Worm (Caenorhabditis elegans) whole organism, early embryonic: ENCODE results near the gene wht-4.

ENCODE experiments used
- B0310.2 ChIP-seq: sonication (generic microtip); optimal IDR thresholded peaks from 2 replicates; lab custom pipeline; 2016; ENCODE audit warnings: mild to moderate bottlenecking, missing genetic modification characterization, missing compliant biosample characterization
- F13C5.2 ChIP-seq: sonication (generic microtip); optimal IDR thresholded peaks from 2 replicates; lab custom pipeline; 2017; ENCODE audit warnings: mild to moderate bottlenecking, missing genetic modification characterization, inconsistent platforms, missing compliant biosample characterization
- aly-1 ChIP-seq: sonication (generic microtip); optimal IDR thresholded peaks from 2 replicates; lab custom pipeline; 2016; ENCODE audit warnings: missing genetic modification characterization, missing compliant biosample characterization
- ama-1 ChIP-seq: fragments of 150-350 bp; optimal IDR thresholded peaks from 2 replicates; lab custom pipeline; 2014
- ceh-13 ChIP-seq: fragments of 200-800 bp; sonication (Bioruptor generic); optimal IDR thresholded peaks from 2 replicates; lab custom pipeline; 2018; ENCODE audit warnings: mild to moderate bottlenecking, missing genetic modification characterization, missing compliant biosample characterization
- ceh-36 ChIP-seq: sonication (generic microtip); optimal IDR thresholded peaks from 2 replicates; lab custom pipeline; 2016; ENCODE audit warnings: missing genetic modification characterization, inconsistent platforms, missing compliant biosample characterization
- ets-7 ChIP-seq: sonication (generic microtip); optimal IDR thresholded peaks from 2 replicates; lab custom pipeline; 2016; ENCODE audit warnings: missing genotype, missing genetic modification characterization, missing compliant biosample characterization
- flt-1 ChIP-seq: fragments of 200-800 bp; sonication (Bioruptor generic); IDR thresholded peaks from 2 replicates; pipeline ENCODE4 v1.3.6; 2022; ENCODE audit warnings: missing genetic modification characterization, missing compliant biosample characterization
- hmbx-1 ChIP-seq: sonication (generic microtip); optimal IDR thresholded peaks from 2 replicates; lab custom pipeline; 2016; ENCODE audit warnings: mild to moderate bottlenecking, missing genetic modification characterization, missing compliant biosample characterization
- hmg-4 ChIP-seq: fragments of 200-800 bp; sonication (Bioruptor generic); optimal IDR thresholded peaks from 2 replicates; lab custom pipeline; 2018; ENCODE audit warnings: mild to moderate bottlenecking, missing genetic modification characterization, missing compliant biosample characterization
- hnd-1 ChIP-seq: sonication (generic microtip); optimal IDR thresholded peaks from 2 replicates; lab custom pipeline; 2016; ENCODE audit warnings: missing genetic modification characterization, missing compliant biosample characterization
- pes-1 ChIP-seq: fragments of 200-800 bp; sonication (Bioruptor generic); IDR thresholded peaks from 2 replicates; pipeline ENCODE4 v1.3.6; 2022; ENCODE audit warnings: missing genetic modification reagents, missing genetic modification characterization, missing compliant biosample characterization
- scrt-1 ChIP-seq: fragments of 200-800 bp; sonication (Bioruptor generic); IDR thresholded peaks from 2 replicates; pipeline ENCODE4 v1.3.6; 2022; ENCODE audit warnings: missing genetic modification characterization, missing compliant biosample characterization
- sea-1 ChIP-seq: fragments of 200-800 bp; sonication (Bioruptor generic); conservative IDR thresholded peaks from 2 replicates; pipeline ENCODE4 v1.3.6; 2022; ENCODE audit warnings: missing genetic modification characterization, missing compliant biosample characterization
- tbx-11 ChIP-seq: fragments of 200-800 bp; sonication (Bioruptor generic); IDR thresholded peaks from 2 replicates; pipeline ENCODE4 v1.3.6; 2022; ENCODE audit warnings: missing genetic modification characterization, missing compliant biosample characterization
- tbx-37 ChIP-seq: fragments of 200-800 bp; sonication (Bioruptor generic); conservative IDR thresholded peaks from 2 replicates; pipeline ENCODE4 v1.3.6; 2022; ENCODE audit warnings: missing genetic modification reagents, missing genetic modification characterization, missing compliant biosample characterization
- tra-4 ChIP-seq: sonication (generic microtip); optimal IDR thresholded peaks from 2 replicates; lab custom pipeline; 2017; ENCODE audit warnings: missing genetic modification characterization, missing compliant biosample characterization

wht-4 gene

DNA sequence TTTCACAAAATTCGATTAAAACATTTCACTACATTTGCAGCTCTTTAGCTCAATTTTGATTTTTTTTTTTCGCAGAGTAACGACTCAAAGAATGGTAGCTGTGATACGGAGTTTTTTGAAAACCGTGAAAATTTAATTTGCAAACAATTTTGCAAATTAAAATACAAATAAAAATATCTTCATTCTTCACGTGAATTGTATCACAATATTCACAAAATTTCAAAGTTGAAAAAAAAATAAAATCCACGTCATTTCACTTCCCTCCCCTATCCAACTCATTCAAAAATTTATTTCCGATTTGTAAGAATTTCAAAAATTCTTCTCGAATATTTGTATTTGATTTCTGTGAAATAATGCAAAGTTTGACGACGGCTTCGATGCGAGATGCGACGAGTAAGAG lies at the start of gene wht-4:
Gene wht-4, plus strand, starts transcription at position 301 of the 400 bp plus-strand sequence.
- TF ChIP-seq hmbx-1 (no peak), B0310.2 (tag; lab: Kevin White, UChicago) (no peak), scrt-1 (GFP tag; lab: Robert Waterston, UW) (no peak), ets-7 (tag; lab: Kevin White, UChicago) (no peak), F13C5.2 (tag; lab: Kevin White, UChicago) (no peak), pes-1 (GFP tag; lab: Robert Waterston, UW) (no peak), hnd-1 (tag; lab: Kevin White, UChicago) (no peak)

- TF ChIP-seq pes-1 (GFP tag; lab: Robert Waterston, UW): no peak
- no peak for TF ChIP-seq ets-7 (tag; lab: Kevin White, UChicago)
- TF ChIP-seq sea-1 (GFP tag; lab: Robert Waterston, UW): no peak
- TF ChIP-seq hmbx-1: no peak
- no peak for TF ChIP-seq ceh-13 (GFP tag; lab: Kevin White, UChicago)
- TF ChIP-seq tra-4 (tag; lab: Kevin White, UChicago): no peak
- TF ChIP-seq scrt-1 (GFP tag; lab: Robert Waterston, UW): no peak
- TF ChIP-seq hmg-4 (GFP tag; lab: Kevin White, UChicago): no peak
- TF ChIP-seq tbx-37 (GFP tag; lab: Robert Waterston, UW): no peak
- no peak for TF ChIP-seq ama-1 (lab: Kevin White, UChicago)
- no peak for TF ChIP-seq hnd-1 (tag; lab: Kevin White, UChicago)
- no peak for TF ChIP-seq aly-1 (tag; lab: Kevin White, UChicago)
- no peak for TF ChIP-seq tbx-11 (GFP tag; lab: Robert Waterston, UW)
- TF ChIP-seq F13C5.2 (tag; lab: Kevin White, UChicago): no peak
- no peak for TF ChIP-seq B0310.2 (tag; lab: Kevin White, UChicago)
- no peak for TF ChIP-seq flt-1 (GFP tag; lab: Robert Waterston, UW)
Measured at ce11 chrII:3230422-3230821, 48.3 kb upstream of the wht-4 start, which contains the start of gene srh-297. srh-297 (minus strand) TSS chrII:3230522.

DNA sequence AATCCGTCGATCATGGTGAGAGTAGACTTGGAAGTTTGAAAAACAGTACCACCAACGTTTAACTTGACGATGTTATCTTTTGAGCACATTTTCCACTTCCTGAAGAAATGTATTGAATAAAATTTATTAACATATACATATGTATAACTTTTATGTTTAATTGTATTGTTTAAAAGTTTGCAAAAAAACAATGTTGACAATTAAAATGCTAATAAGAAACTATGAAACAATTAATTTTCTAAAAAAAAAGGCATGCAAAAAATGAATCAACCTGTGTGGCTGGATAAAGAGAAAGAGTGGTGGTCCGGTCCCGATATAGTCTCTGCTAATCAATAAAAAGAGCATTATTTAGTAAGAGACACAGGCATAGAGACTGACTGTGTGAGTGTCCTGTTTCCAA lies 44.0 kb upstream of the wht-4 start, which contains the start of gene C17F4.8:
Gene C17F4.8, minus strand, starts transcription at position 101 of the 400 bp plus-strand sequence.
- TF ChIP-seq flt-1 (GFP tag; lab: Robert Waterston, UW): no peak
- no peak for TF ChIP-seq tra-4 (tag; lab: Kevin White, UChicago)
- no peak for TF ChIP-seq tbx-11 (GFP tag; lab: Robert Waterston, UW)
- TF ChIP-seq hmg-4 (GFP tag; lab: Kevin White, UChicago): no peak
- TF ChIP-seq ets-7 (tag; lab: Kevin White, UChicago): no peak
- TF ChIP-seq tbx-37 (GFP tag; lab: Robert Waterston, UW): no peak

- TF ChIP-seq ceh-36 (tag; lab: Kevin White, UChicago): no peak
- TF ChIP-seq tra-4 (tag; lab: Kevin White, UChicago): no peak
- no peak for TF ChIP-seq aly-1 (tag; lab: Kevin White, UChicago)
- TF ChIP-seq sea-1 (GFP tag; lab: Robert Waterston, UW): no peak
- TF ChIP-seq hmbx-1: no peak
- no peak for TF ChIP-seq ceh-13 (GFP tag; lab: Kevin White, UChicago)
Measured at ce11 chrII:3237038-3237521, 41.7 kb upstream of the wht-4 start, which contains the start of the genes srz-67 and C17F4.11. srz-67 (minus strand) TSS chrII:3237138. C17F4.11 (plus strand) TSS chrII:3237471.

- no peak for TF ChIP-seq tbx-37 (GFP tag; lab: Robert Waterston, UW)
- no peak for TF ChIP-seq ceh-36 (tag; lab: Kevin White, UChicago)
- no peak for TF ChIP-seq hmbx-1
- no peak for TF ChIP-seq tra-4 (tag; lab: Kevin White, UChicago)
Measured at ce11 chrII:3240207-3240606, 38.5 kb upstream of the wht-4 start, which contains the start of gene C17F4.3. C17F4.3 (plus strand) TSS chrII:3240507.

- TF ChIP-seq ceh-13 (GFP tag; lab: Kevin White, UChicago): no peak
- no peak for TF ChIP-seq tbx-11 (GFP tag; lab: Robert Waterston, UW)
Measured at ce11 chrII:3241842-3242241, 36.9 kb upstream of the wht-4 start.

DNA sequence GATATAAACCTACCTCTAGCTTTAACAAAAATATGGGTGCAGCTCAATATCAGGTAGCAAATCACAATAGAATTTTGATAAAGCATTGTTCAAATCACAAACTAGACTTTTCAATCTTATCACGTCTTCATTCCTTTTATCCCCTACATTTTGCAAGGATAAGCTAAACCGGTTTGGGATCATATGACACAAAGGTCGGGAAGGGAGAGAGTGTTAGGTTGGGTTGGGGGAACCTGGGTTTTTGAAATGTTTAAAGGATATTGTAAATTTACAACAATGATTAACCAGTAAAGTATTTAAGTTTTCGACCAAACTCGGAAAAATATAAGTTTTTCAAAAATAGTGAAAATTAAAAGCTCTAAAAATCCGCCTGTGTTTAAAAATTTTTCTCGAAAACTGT lies 34.7 kb upstream of the wht-4 start, which contains the start of gene C17F4.12:
Gene C17F4.12, minus strand, starts transcription at position 101 of the 400 bp plus-strand sequence.
- TF ChIP-seq sea-1 (GFP tag; lab: Robert Waterston, UW) (no peak), tbx-37 (GFP tag; lab: Robert Waterston, UW) (no peak), F13C5.2 (tag; lab: Kevin White, UChicago) (no peak), ets-7 (tag; lab: Kevin White, UChicago) (no peak), B0310.2 (tag; lab: Kevin White, UChicago) (no peak), aly-1 (tag; lab: Kevin White, UChicago) (no peak), ama-1 (lab: Kevin White, UChicago) (no peak), hmbx-1 (no peak), hmg-4 (GFP tag; lab: Kevin White, UChicago) (no peak), tbx-11 (GFP tag; lab: Robert Waterston, UW) (no peak), flt-1 (GFP tag; lab: Robert Waterston, UW) (no peak)

- TF ChIP-seq hmg-4 (GFP tag; lab: Kevin White, UChicago) (no peak), pes-1 (GFP tag; lab: Robert Waterston, UW) (no peak), ceh-13 (GFP tag; lab: Kevin White, UChicago) (no peak), B0310.2 (tag; lab: Kevin White, UChicago) (no peak), aly-1 (tag; lab: Kevin White, UChicago) (no peak), tbx-37 (GFP tag; lab: Robert Waterston, UW) (no peak), hmbx-1 (no peak), tbx-11 (GFP tag; lab: Robert Waterston, UW) (no peak), scrt-1 (GFP tag; lab: Robert Waterston, UW) (no peak), hnd-1 (tag; lab: Kevin White, UChicago) (no peak), F13C5.2 (tag; lab: Kevin White, UChicago) (no peak), tra-4 (tag; lab: Kevin White, UChicago) (no peak), ama-1 (lab: Kevin White, UChicago) (no peak), ets-7 (tag; lab: Kevin White, UChicago) (no peak), flt-1 (GFP tag; lab: Robert Waterston, UW) (no peak), sea-1 (GFP tag; lab: Robert Waterston, UW) (no peak), ceh-36 (tag; lab: Kevin White, UChicago) (no peak)
Measured at ce11 chrII:3244758-3245157, 34.0 kb upstream of the wht-4 start.
